Worm (Caenorhabditis elegans) whole organism, L2 larva: ENCODE data around the gene str-68.

ENCODE experiments used
- F13H6.1 ChIP-seq: sonication (generic microtip); optimal IDR thresholded peaks from 2 replicates; lab custom pipeline; 2016; ENCODE audit warnings: missing genetic modification characterization, missing compliant biosample characterization
- ZK546.5 ChIP-seq: sonication (generic microtip); optimal IDR thresholded peaks from 2 replicates; lab custom pipeline; 2017; ENCODE audit warnings: missing biosample characterization, missing genetic modification characterization
- alr-1 ChIP-seq: fragments of 150-350 bp; optimal IDR thresholded peaks from 2 replicates; lab custom pipeline; 2014; ENCODE audit warnings: missing biosample characterization, missing genetic modification characterization
- lin-13 ChIP-seq: fragments of 150-350 bp; optimal IDR thresholded peaks from 2 replicates; lab custom pipeline; 2014; ENCODE audit warnings: missing biosample characterization, missing genetic modification reagents, missing genetic modification characterization
- mdl-1 ChIP-seq, 2 experiments: fragments of 150-350 bp in 1 of 2; sonication (generic microtip) in 1 of 2; optimal IDR thresholded peaks; 2 replicates each; lab custom pipeline; 2017; ENCODE audit warnings: missing biosample characterization in 2 of 2, missing genetic modification characterization in 2 of 2
- sma-9 ChIP-seq, 2 experiments: fragments of 150-350 bp in 1 of 2; sonication (generic microtip) in 1 of 2; optimal IDR thresholded peaks; 2 replicates each; lab custom pipeline; 2014 to 2016; ENCODE audit warnings: missing genetic modification characterization in 2 of 2, mild to moderate bottlenecking in 1 of 2, missing biosample characterization in 1 of 2, missing compliant biosample characterization in 1 of 2, missing genetic modification reagents in 1 of 2, moderate library complexity in 1 of 2
- snpc-4 ChIP-seq: fragments of 150-350 bp; optimal IDR thresholded peaks from 2 replicates; lab custom pipeline; 2014; ENCODE audit warnings: missing biosample characterization, missing genetic modification characterization
- zag-1 ChIP-seq: fragments of 150-350 bp; optimal IDR thresholded peaks from 2 replicates; lab custom pipeline; 2014; ENCODE audit warnings: missing biosample characterization, missing genetic modification characterization

- no peak for TF ChIP-seq lin-13
- TF ChIP-seq F13H6.1 (tag; lab: Kevin White, UChicago): no peak
- TF ChIP-seq sma-9 (GFP tag; optimal IDR thresholded peaks at IDR 0.05; lab: Kevin White, UChicago): no peak
- no peak for TF ChIP-seq sma-9 (tag; optimal IDR thresholded peaks at IDR 0.05; lab: Kevin White, UChicago)
- TF ChIP-seq alr-1 (tag; lab: Kevin White, UChicago): no peak
- TF ChIP-seq snpc-4: no peak
- TF ChIP-seq ZK546.5 (tag; lab: Kevin White, UChicago): no peak
- no peak for TF ChIP-seq zag-1 (tag; lab: Kevin White, UChicago)
- TF ChIP-seq mdl-1 (tag; optimal IDR thresholded peaks at IDR 0.05; lab: Kevin White, UChicago): no peak
These were observed 26.0 kb upstream of the str-68 start, which contains the start of gene F02C9.2 for ce11 chrV:3133293-3133755.
